Worm (Caenorhabditis elegans): ENCODE data around the gene clec-35.

ce11 chrV:16816707-16817106 is 37.1 kb downstream of the clec-35 start:
- TF ChIP-seq ceh-34 (tag; optimal IDR thresholded peaks at IDR 0.05) = no peak
- TF ChIP-seq gmeb-2 (tag; optimal IDR thresholded peaks at IDR 0.05) = no peak
- TF ChIP-seq pros-1 (tag; optimal IDR thresholded peaks at IDR 0.05) = no peak
- no peak for TF ChIP-seq ceh-14 (tag; optimal IDR thresholded peaks at IDR 0.05)
- TF ChIP-seq ref-2 (tag; optimal IDR thresholded peaks at IDR 0.05) = no peak
- no peak for TF ChIP-seq hlh-13 (GFP tag; optimal IDR thresholded peaks at IDR 0.05)
- TF ChIP-seq dve-1 (tag; optimal IDR thresholded peaks at IDR 0.05) = no peak
- TF ChIP-seq pha-2 (tag; optimal IDR thresholded peaks at IDR 0.05) = no peak
- no peak for TF ChIP-seq lin-11 (tag; optimal IDR thresholded peaks at IDR 0.05)
- no peak for TF ChIP-seq ztf-16 (tag; optimal IDR thresholded peaks at IDR 0.05)
- no peak for TF ChIP-seq ama-1 (optimal IDR thresholded peaks at IDR 0.05)
- TF ChIP-seq elt-4 (tag; optimal IDR thresholded peaks at IDR 0.05) = no peak
